Fruit fly (Drosophila melanogaster): ENCODE data around the gene CG4364.

DNA sequence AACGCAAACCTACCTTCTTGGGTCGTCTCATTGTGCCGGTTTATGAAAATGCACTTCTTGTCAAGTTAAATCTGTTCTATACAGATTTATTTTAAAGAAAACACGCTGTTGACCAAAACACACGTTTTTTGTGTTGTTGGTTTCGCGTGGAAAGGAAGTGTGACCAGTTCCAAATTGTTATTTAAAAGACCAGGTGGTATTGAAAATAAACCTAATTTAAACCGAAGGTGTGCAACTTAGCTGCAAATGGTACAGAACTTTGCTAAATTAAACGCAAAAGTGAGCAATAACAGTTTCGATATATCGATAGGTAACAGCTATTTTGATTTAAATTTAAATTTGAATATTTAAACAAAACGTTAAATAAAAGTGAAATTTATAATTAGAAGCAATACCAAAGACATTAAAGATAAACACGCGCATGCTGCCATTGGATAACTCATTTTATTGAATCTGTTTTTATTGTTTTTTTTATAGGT, at the start of gene CG4364:
- peak; percentile 26 to 49 for TF ChIP-seq CTCF (optimal IDR thresholded peaks at IDR 0.05)
- TF ChIP-seq CG8478 (optimal IDR thresholded peaks at IDR 0.05): no peak

All from S2 (cell line).